Worm (Caenorhabditis elegans): ENCODE measurements around the gene msd-4.

Gene msd-4

ce11 chrIII:4868643-4869042, at the start of gene msd-4, which contains the start of gene C35D10.3:
Gene msd-4, minus strand, starts transcription at chrIII:4868743.
Gene C35D10.3, plus strand, starts transcription at chrIII:4868921.
- no peak for TF ChIP-seq ztf-23 (GFP tag; IDR thresholded peaks at IDR 0.05)
- no peak for TF ChIP-seq cog-1 (tag; optimal IDR thresholded peaks at IDR 0.05)
- no peak for TF ChIP-seq flt-1 (GFP tag; IDR thresholded peaks at IDR 0.05)

DNA sequence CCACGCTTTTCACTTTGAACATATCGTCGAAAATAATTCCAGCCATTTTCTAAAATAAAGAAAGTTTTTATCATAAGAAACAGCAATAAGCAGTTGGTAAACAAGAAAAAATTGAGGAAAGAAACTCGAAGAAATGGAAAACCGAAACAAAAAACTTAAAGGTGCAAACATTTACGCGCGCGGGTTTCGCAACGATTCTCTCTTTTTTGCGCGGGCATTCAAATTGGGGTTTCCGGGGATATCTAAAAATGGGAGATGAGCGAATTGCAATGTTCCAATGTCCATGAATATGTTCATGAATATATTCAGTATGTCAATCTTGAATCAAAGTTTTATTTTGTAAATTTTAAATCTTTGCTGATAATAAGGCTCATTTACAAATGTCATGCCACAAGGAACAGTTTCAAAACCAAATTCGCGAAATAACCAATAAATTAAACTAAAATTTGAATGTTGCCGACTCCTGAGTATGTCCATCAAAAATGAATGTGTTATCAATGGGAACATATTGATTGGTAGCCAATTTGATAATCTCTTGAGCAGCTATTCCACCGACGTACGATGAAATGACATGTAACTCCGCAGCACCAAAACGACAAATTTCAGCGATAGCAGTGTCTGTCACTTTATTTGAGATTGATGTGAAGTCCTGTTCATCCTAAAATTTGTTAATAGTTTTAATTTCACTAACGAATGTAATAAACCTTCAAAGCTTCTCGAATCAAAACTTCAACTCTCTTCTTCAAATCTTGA, 49.6 kb upstream of the msd-4 start, which contains the start of gene rpb-8:
Gene rpb-8, minus strand, starts transcription at position 49 of the 753 bp plus-strand sequence.
- TF ChIP-seq med-1 (GFP tag; optimal IDR thresholded peaks at IDR 0.05; ENCODE audit: insufficient read depth) (no peak), ztf-23 (GFP tag; IDR thresholded peaks at IDR 0.05) (no peak), tab-1 (GFP tag; IDR thresholded peaks at IDR 0.05) (no peak), ref-1 (GFP tag; conservative IDR thresholded peaks at IDR 0.05) (no peak), ztf-29 (GFP tag; IDR thresholded peaks at IDR 0.05) (no peak), T22C8.4 (GFP tag; IDR thresholded peaks at IDR 0.05) (no peak), cog-1 (tag; optimal IDR thresholded peaks at IDR 0.05) (no peak), klf-2 (GFP tag; conservative IDR thresholded peaks at IDR 0.05) (no peak), flt-1 (GFP tag; IDR thresholded peaks at IDR 0.05) (no peak)

DNA sequence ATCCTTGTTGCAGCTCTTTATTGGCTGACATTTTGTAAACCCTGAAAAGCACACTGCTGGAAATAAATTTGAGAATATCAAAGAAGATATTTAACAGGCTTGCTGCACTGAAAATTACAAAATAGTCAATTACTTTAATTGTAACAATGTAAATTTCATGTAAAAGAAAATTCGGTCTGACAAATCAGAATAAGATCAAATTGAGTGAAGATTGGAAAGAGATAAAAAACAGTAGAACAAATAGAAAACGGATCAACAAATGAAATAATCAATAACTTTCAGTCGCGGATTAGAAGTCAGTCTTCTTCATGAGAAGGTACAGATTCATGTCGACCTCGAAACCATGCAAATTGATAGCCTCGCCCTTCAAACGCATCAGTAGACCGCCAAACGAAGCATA, 48.5 kb upstream of the msd-4 start, which contains the start of gene rars-1:
Gene rars-1, minus strand, starts transcription at position 101 of the 400 bp plus-strand sequence.
- TF ChIP-seq cog-1 (tag; optimal IDR thresholded peaks at IDR 0.05) (no peak), T22C8.4 (GFP tag; IDR thresholded peaks at IDR 0.05) (no peak), klf-2 (GFP tag; conservative IDR thresholded peaks at IDR 0.05) (no peak), ztf-29 (GFP tag; IDR thresholded peaks at IDR 0.05) (no peak), ztf-23 (GFP tag; IDR thresholded peaks at IDR 0.05) (no peak), med-1 (GFP tag; optimal IDR thresholded peaks at IDR 0.05; ENCODE audit: insufficient read depth) (no peak), tab-1 (GFP tag; IDR thresholded peaks at IDR 0.05) (no peak), flt-1 (GFP tag; IDR thresholded peaks at IDR 0.05) (no peak), ref-1 (GFP tag; conservative IDR thresholded peaks at IDR 0.05) (no peak)

DNA sequence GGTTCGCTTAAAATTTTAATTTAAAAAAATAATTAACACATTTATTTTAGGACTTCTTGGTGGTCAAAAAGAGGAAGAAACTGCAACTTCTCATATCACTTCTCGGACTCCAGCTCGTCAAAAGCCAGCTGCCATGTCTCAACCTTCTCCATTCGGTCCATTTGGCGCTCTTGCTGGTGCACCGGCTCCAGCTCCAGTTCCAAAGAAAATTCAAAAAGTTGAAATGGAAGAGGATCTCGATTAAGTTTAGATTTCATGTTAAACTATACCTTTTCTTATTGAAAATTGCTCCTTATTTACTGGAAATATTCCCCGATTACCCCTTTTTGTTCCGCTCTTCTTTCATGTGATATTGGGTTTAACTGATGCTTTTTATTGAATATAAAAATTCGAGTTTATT, 45.2 kb upstream of the msd-4 start:
- no peak for TF ChIP-seq cog-1 (tag; optimal IDR thresholded peaks at IDR 0.05)
- TF ChIP-seq ref-1 (GFP tag; conservative IDR thresholded peaks at IDR 0.05), result no peak
- TF ChIP-seq tab-1 (GFP tag; IDR thresholded peaks at IDR 0.05), result no peak
- no peak for TF ChIP-seq ztf-23 (GFP tag; IDR thresholded peaks at IDR 0.05)
- TF ChIP-seq med-1 (GFP tag; optimal IDR thresholded peaks at IDR 0.05; ENCODE audit: insufficient read depth), result no peak
- TF ChIP-seq T22C8.4 (GFP tag; IDR thresholded peaks at IDR 0.05), result no peak
- TF ChIP-seq flt-1 (GFP tag; IDR thresholded peaks at IDR 0.05), result no peak
- TF ChIP-seq ztf-29 (GFP tag; IDR thresholded peaks at IDR 0.05), result no peak
- no peak for TF ChIP-seq klf-2 (GFP tag; conservative IDR thresholded peaks at IDR 0.05)

- TF ChIP-seq cog-1 (tag; optimal IDR thresholded peaks at IDR 0.05) (peak; percentile 36), T22C8.4 (GFP tag; IDR thresholded peaks at IDR 0.05) (no peak), flt-1 (GFP tag; IDR thresholded peaks at IDR 0.05) (no peak)
Measured at ce11 chrIII:4912317-4912716, 43.8 kb upstream of the msd-4 start, which contains the start of the genes F26F4.9 and cee-1. Gene F26F4.9, minus strand, starts transcription at chrIII:4912521. Gene cee-1, plus strand, starts transcription at chrIII:4912699.

DNA sequence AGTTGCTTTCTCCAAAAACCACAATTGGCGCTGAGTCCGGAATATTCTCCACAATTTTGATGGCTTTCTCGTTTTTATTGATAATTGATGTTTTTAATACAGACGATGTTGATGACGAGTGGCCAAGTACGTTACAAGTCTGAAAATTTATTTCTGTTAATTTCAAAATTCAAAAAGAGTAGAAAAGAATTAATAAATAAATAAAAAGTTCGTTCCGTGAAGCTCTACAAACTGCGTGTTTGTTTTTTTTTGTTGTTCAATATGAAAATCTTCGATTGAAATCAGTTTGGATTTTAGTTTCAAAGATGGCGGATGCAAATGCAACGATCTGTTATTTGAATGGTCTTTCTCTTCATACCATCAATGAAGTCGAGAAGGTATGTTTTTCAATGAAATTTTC, 42.4 kb upstream of the msd-4 start, which contains the start of gene F26F4.2:
Gene F26F4.2, plus strand, starts transcription at position 301 of the 400 bp plus-strand sequence.
- TF ChIP-seq cog-1 (tag; optimal IDR thresholded peaks at IDR 0.05), result no peak
- no peak for TF ChIP-seq med-1 (GFP tag; optimal IDR thresholded peaks at IDR 0.05; ENCODE audit: insufficient read depth)

ce11 chrIII:4909938-4910337, 41.4 kb upstream of the msd-4 start, which contains the start of gene F26F4.12:
Gene F26F4.12, minus strand, starts transcription at chrIII:4910038.
- TF ChIP-seq ref-1 (GFP tag; conservative IDR thresholded peaks at IDR 0.05) (no peak), cog-1 (tag; optimal IDR thresholded peaks at IDR 0.05) (no peak), ztf-23 (GFP tag; IDR thresholded peaks at IDR 0.05) (no peak), med-1 (GFP tag; optimal IDR thresholded peaks at IDR 0.05; ENCODE audit: insufficient read depth) (no peak), T22C8.4 (GFP tag; IDR thresholded peaks at IDR 0.05) (no peak), tab-1 (GFP tag; IDR thresholded peaks at IDR 0.05) (no peak), ztf-29 (GFP tag; IDR thresholded peaks at IDR 0.05) (no peak), flt-1 (GFP tag; IDR thresholded peaks at IDR 0.05) (no peak), klf-2 (GFP tag; conservative IDR thresholded peaks at IDR 0.05) (no peak)

DNA sequence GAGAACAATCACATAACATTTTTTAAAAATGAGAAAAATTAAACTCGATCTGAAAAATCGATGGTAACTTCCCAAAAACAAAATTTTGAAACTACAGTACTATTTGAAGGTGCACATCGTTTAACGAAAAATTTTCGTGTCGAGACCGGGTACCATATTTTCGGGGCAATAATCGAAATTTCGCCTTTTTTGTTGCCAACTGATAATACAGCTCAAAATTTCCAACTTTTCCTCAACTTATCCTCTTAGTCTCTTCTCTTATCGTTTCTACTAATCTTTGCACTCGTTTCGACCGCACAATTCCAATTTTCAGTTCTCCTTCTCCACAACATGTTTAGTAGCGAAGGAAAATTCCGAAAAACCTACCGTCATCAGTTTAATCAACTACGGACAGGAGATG, 38.4 kb upstream of the msd-4 start, which contains the start of gene rom-1:
Gene rom-1, plus strand, starts transcription at position 301 of the 400 bp plus-strand sequence.
- no peak for TF ChIP-seq flt-1 (GFP tag; IDR thresholded peaks at IDR 0.05)
- TF ChIP-seq T22C8.4 (GFP tag; IDR thresholded peaks at IDR 0.05), result no peak
- no peak for TF ChIP-seq ref-1 (GFP tag; conservative IDR thresholded peaks at IDR 0.05)
- no peak for TF ChIP-seq ztf-29 (GFP tag; IDR thresholded peaks at IDR 0.05)
- TF ChIP-seq ztf-23 (GFP tag; IDR thresholded peaks at IDR 0.05), result no peak
- no peak for TF ChIP-seq cog-1 (tag; optimal IDR thresholded peaks at IDR 0.05)
- no peak for TF ChIP-seq med-1 (GFP tag; optimal IDR thresholded peaks at IDR 0.05; ENCODE audit: insufficient read depth)
- TF ChIP-seq tab-1 (GFP tag; IDR thresholded peaks at IDR 0.05), result no peak
- no peak for TF ChIP-seq klf-2 (GFP tag; conservative IDR thresholded peaks at IDR 0.05)

- TF ChIP-seq ztf-29 (GFP tag; IDR thresholded peaks at IDR 0.05), result no peak
- no peak for TF ChIP-seq ref-1 (GFP tag; conservative IDR thresholded peaks at IDR 0.05)
- no peak for TF ChIP-seq ztf-23 (GFP tag; IDR thresholded peaks at IDR 0.05)
- TF ChIP-seq med-1 (GFP tag; optimal IDR thresholded peaks at IDR 0.05; ENCODE audit: insufficient read depth), result no peak
- no peak for TF ChIP-seq flt-1 (GFP tag; IDR thresholded peaks at IDR 0.05)
- TF ChIP-seq tab-1 (GFP tag; IDR thresholded peaks at IDR 0.05), result no peak
- TF ChIP-seq T22C8.4 (GFP tag; IDR thresholded peaks at IDR 0.05), result no peak
- TF ChIP-seq cog-1 (tag; optimal IDR thresholded peaks at IDR 0.05), result no peak
- TF ChIP-seq klf-2 (GFP tag; conservative IDR thresholded peaks at IDR 0.05), result no peak
Measured at ce11 chrIII:4906365-4906764, 37.8 kb upstream of the msd-4 start.

- TF ChIP-seq klf-2 (GFP tag; conservative IDR thresholded peaks at IDR 0.05) (no peak), ztf-29 (GFP tag; IDR thresholded peaks at IDR 0.05) (no peak), tab-1 (GFP tag; IDR thresholded peaks at IDR 0.05) (no peak), ztf-23 (GFP tag; IDR thresholded peaks at IDR 0.05) (no peak), T22C8.4 (GFP tag; IDR thresholded peaks at IDR 0.05) (no peak), ref-1 (GFP tag; conservative IDR thresholded peaks at IDR 0.05) (no peak), flt-1 (GFP tag; IDR thresholded peaks at IDR 0.05) (no peak), cog-1 (tag; optimal IDR thresholded peaks at IDR 0.05) (no peak)
Measured at ce11 chrIII:4905405-4905804, 36.9 kb upstream of the msd-4 start, which contains the start of gene F26F4.8. Gene F26F4.8, minus strand, starts transcription at chrIII:4905473.

Data from whole organism, midembryonic.